Worm (Caenorhabditis elegans): ENCODE measurements around the gene C01G10.17.
A peak's percentile ranks its signal among the peaks of the same experiment; 100 is the strongest.

Gene C01G10.17

DNA sequence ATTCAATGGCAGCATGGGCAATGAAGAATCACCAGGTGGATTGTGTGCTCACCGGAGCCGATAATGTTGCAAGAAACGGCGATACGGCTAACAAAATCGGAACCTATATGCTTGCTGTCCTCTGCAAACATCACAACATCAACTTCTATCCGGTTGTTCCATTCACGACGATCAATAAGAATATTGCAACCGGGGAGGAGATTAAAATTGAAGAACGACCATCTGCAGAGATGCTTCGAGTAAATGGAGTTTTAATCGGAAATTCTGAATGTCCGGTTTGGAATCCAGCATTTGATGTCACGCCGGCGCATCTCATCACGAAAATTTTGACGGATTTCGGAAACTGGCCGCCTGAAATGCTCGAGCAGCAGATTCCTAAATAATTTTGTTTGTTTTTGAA, 6.9 kb upstream of the C01G10.17 start (continued):
- no peak for TF ChIP-seq lin-29 (GFP tag; IDR thresholded peaks at IDR 0.05)
- TF ChIP-seq mxl-3 (GFP tag; optimal IDR thresholded peaks at IDR 0.05): no peak
- TF ChIP-seq tra-1 (GFP tag; IDR thresholded peaks at IDR 0.05): no peak
- no peak for TF ChIP-seq dmd-9 (GFP tag; IDR thresholded peaks at IDR 0.05)
- TF ChIP-seq duxl-1 (tag; optimal IDR thresholded peaks at IDR 0.05; ENCODE audit: poor library complexity): peak; percentile 44
- TF ChIP-seq T20F7.1 (GFP tag; optimal IDR thresholded peaks at IDR 0.05): no peak
- no peak for TF ChIP-seq sdz-12 (GFP tag; optimal IDR thresholded peaks at IDR 0.05)
- TF ChIP-seq zip-2 (tag; optimal IDR thresholded peaks at IDR 0.05): no peak
- TF ChIP-seq mes-2 (tag; optimal IDR thresholded peaks at IDR 0.05; ENCODE audit: poor library complexity, severe bottlenecking): no peak
- TF ChIP-seq dmd-8 (GFP tag; IDR thresholded peaks at IDR 0.05): no peak
- TF ChIP-seq unc-39 (tag; optimal IDR thresholded peaks at IDR 0.05): no peak
- no peak for TF ChIP-seq lir-3 (tag; optimal IDR thresholded peaks at IDR 0.05)
- no peak for TF ChIP-seq ceh-20 (GFP tag; IDR thresholded peaks at IDR 0.05)

DNA sequence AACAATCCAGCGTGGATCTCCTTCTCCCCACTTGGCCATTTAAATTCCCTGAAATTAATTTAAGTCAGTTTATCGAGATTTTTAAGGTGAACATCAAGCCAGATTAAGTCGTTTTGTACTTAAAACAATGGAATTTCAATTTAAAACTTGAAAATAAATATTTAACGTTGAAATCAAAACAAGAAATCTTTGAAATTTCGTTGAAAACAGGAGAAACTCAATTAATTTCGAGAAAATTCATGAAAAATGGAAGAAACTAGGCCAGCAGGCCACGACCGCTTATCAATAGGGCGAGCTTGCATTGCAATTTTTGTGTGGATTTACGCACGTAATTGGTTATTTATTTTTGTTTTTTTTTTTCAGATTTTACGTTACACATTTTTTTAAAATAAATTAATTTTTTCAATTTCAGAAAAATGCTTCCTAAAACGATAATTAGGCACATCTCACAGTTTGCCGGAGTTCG, 5.2 kb upstream of the C01G10.17 start, which contains the start of the genes ahsa-1 and C01G10.7:
ahsa-1 (minus strand) TSS at position 51 of the 466 bp plus-strand sequence.
C01G10.7 (plus strand) TSS at position 413 of the 466 bp plus-strand sequence.
- no peak for TF ChIP-seq aly-2 (tag; optimal IDR thresholded peaks at IDR 0.05)
- peak; percentile 72 for TF ChIP-seq pqm-1 (tag; optimal IDR thresholded peaks at IDR 0.05)
- no peak for TF ChIP-seq ceh-32 (tag; optimal IDR thresholded peaks at IDR 0.05; ENCODE audit: poor library complexity)
- TF ChIP-seq T26A8.4 (GFP tag; IDR thresholded peaks at IDR 0.05): peak; percentile 59; the same call in 1 of the 2 replicates
- TF ChIP-seq vab-7 (GFP tag; IDR thresholded peaks at IDR 0.05): peak; percentile 49; the same call in 1 of the 2 replicates
- TF ChIP-seq ceh-62 (tag; optimal IDR thresholded peaks at IDR 0.05): no peak
- TF ChIP-seq arid-1 (GFP tag; conservative IDR thresholded peaks at IDR 0.05): 0 out of 2 replicates have a peak, but pooled peaks have one; percentile 46
- TF ChIP-seq ceh-82 (tag; optimal IDR thresholded peaks at IDR 0.05): no peak
- TF ChIP-seq daf-8 (GFP tag; IDR thresholded peaks at IDR 0.05): no peak
- no peak for TF ChIP-seq php-3 (GFP tag; IDR thresholded peaks at IDR 0.05)
- peak; percentile 88 for TF ChIP-seq nhr-77 (tag; optimal IDR thresholded peaks at IDR 0.05)
- no peak for TF ChIP-seq sdz-12 (GFP tag; optimal IDR thresholded peaks at IDR 0.05)
- TF ChIP-seq lin-13 (GFP tag; optimal IDR thresholded peaks at IDR 0.05): peak; percentile 86
- TF ChIP-seq R02D3.7 (tag; optimal IDR thresholded peaks at IDR 0.05): peak; percentile 89
- TF ChIP-seq hlh-30 (tag; optimal IDR thresholded peaks at IDR 0.05; ENCODE audit: insufficient read depth): no peak
- TF ChIP-seq ztf-7 (tag; optimal IDR thresholded peaks at IDR 0.05): peak; percentile 40
- no peak for TF ChIP-seq lim-7 (GFP tag; IDR thresholded peaks at IDR 0.05)
- TF ChIP-seq lir-3 (tag; optimal IDR thresholded peaks at IDR 0.05): no peak
- TF ChIP-seq ZK337.2 (GFP tag; IDR thresholded peaks at IDR 0.05): peak; percentile 91
- TF ChIP-seq snpc-1.2 (GFP tag; IDR thresholded peaks at IDR 0.05): no peak
- TF ChIP-seq Y48G9A.11 (GFP tag; IDR thresholded peaks at IDR 0.05): peak; percentile 82
- TF ChIP-seq F49E8.2 (tag; optimal IDR thresholded peaks at IDR 0.05; ENCODE audit: borderline replicate concordance): peak; percentile 56
- 0 out of 2 replicates have a peak, but pooled peaks have one; percentile 12 for TF ChIP-seq tag-97 (GFP tag; IDR thresholded peaks at IDR 0.05)
- TF ChIP-seq lin-38 (GFP tag; IDR thresholded peaks at IDR 0.05): peak; percentile 99
- no peak for TF ChIP-seq F44E2.7 (GFP tag; IDR thresholded peaks at IDR 0.05)
- no peak for TF ChIP-seq saeg-2 (GFP tag; IDR thresholded peaks at IDR 0.05)
- TF ChIP-seq dmd-9 (GFP tag; IDR thresholded peaks at IDR 0.05): peak; percentile 86
- no peak for TF ChIP-seq ztf-11 (tag; optimal IDR thresholded peaks at IDR 0.05)
- TF ChIP-seq egl-27 (tag; optimal IDR thresholded peaks at IDR 0.05): no peak
- TF ChIP-seq hlh-11 (tag; optimal IDR thresholded peaks at IDR 0.05): peak; percentile 74
- TF ChIP-seq unc-62 (GFP tag; optimal IDR thresholded peaks at IDR 0.05 in 1 of 2): no peak
- TF ChIP-seq unc-62 (tag; optimal IDR thresholded peaks at IDR 0.05): no peak
- TF ChIP-seq nhr-6 (tag; optimal IDR thresholded peaks at IDR 0.05): peak; percentile 99
- peak; percentile 87 for TF ChIP-seq T20F7.1 (GFP tag; optimal IDR thresholded peaks at IDR 0.05)
- peak; percentile 45 to 64; a peak in 2 of 4 replicates for TF ChIP-seq madf-5 (GFP tag; IDR thresholded peaks at IDR 0.05)
- TF ChIP-seq egl-43 (GFP tag; IDR thresholded peaks at IDR 0.05): no peak
- no peak for TF ChIP-seq nhr-111 (GFP tag; optimal IDR thresholded peaks at IDR 0.05)
- TF ChIP-seq duxl-1 (tag; optimal IDR thresholded peaks at IDR 0.05; ENCODE audit: poor library complexity): peak; percentile 72
- peak; percentile 91 for TF ChIP-seq lin-15B (tag; optimal IDR thresholded peaks at IDR 0.05)
- TF ChIP-seq zip-11 (GFP tag; IDR thresholded peaks at IDR 0.05): no peak
- TF ChIP-seq nhr-102 (tag; optimal IDR thresholded peaks at IDR 0.05): no peak
- no peak for TF ChIP-seq ctbp-1 (GFP tag; IDR thresholded peaks at IDR 0.05)
